Worm (Caenorhabditis elegans) whole organism, young adult: Measurements from ENCODE around the gene C16B8.4.

ENCODE experiments used
- Y53F4B.3 ChIP-seq: fragments of 200-800 bp; sonication (Bioruptor generic); IDR thresholded peaks from 2 replicates; pipeline ENCODE4 v1.3.6; 2022; ENCODE audit warnings: missing genetic modification reagents, missing genetic modification characterization, missing compliant biosample characterization
- nhr-120 ChIP-seq: fragments of 200-800 bp; sonication (Bioruptor generic); IDR thresholded peaks from 2 replicates; pipeline ENCODE4 v1.3.6; 2022; ENCODE audit warnings: missing genetic modification characterization, missing compliant biosample characterization
- somi-1 ChIP-seq: fragments of 200-800 bp; sonication (Bioruptor generic); optimal IDR thresholded peaks from 2 replicates; lab custom pipeline; 2018; ENCODE audit warnings: mild to moderate bottlenecking, missing genetic modification characterization, missing compliant biosample characterization
- unc-62 ChIP-seq: fragments of 150-350 bp; optimal IDR thresholded peaks from 2 replicates; lab custom pipeline; 2014; ENCODE audit warnings: missing biosample characterization, missing genetic modification reagents, missing genetic modification characterization

ce11 chrX:3949763-3950162 is 23.7 kb downstream of the C16B8.4 start:
- TF ChIP-seq nhr-120 (GFP tag; lab: Robert Waterston, UW) (no peak), somi-1 (no peak), unc-62 (GFP tag; lab: Kevin White, UChicago) (no peak), Y53F4B.3 (GFP tag; lab: Robert Waterston, UW) (no peak)
